Fruit fly (Drosophila melanogaster): ENCODE measurements around the gene shi.

The shi gene

dm6 chrX:15891606-15892345 is at the start of gene shi:
TSS of gene shi (plus strand) at chrX:15892116.
- TF ChIP-seq foxo (GFP tag; optimal IDR thresholded peaks at IDR 0.05) (no peak), CG9705 (GFP tag; optimal IDR thresholded peaks at IDR 0.05) (no peak), Hnf4 (GFP tag; optimal IDR thresholded peaks at IDR 0.05) (peak; percentile 4), Jra (GFP tag; optimal IDR thresholded peaks at IDR 0.05) (peak; percentile 68), h (GFP tag; optimal IDR thresholded peaks at IDR 0.05) (no peak), woc (GFP tag; optimal IDR thresholded peaks at IDR 0.05) (peak; percentile 23), Rel (GFP tag; optimal IDR thresholded peaks at IDR 0.05) (no peak), Rel (tag; optimal IDR thresholded peaks at IDR 0.05) (no peak), lola (GFP tag; optimal IDR thresholded peaks at IDR 0.05) (no peak), fru (GFP tag; optimal IDR thresholded peaks at IDR 0.05) (peak; percentile 48), Hr78 (GFP tag; optimal IDR thresholded peaks at IDR 0.05) (no peak), Hr83 (GFP tag; optimal IDR thresholded peaks at IDR 0.05; ENCODE audit: poor library complexity, severe bottlenecking) (no peak), brk (GFP tag; optimal IDR thresholded peaks at IDR 0.05) (peak; percentile 27), sv (GFP tag; optimal IDR thresholded peaks at IDR 0.05) (no peak)

DNA sequence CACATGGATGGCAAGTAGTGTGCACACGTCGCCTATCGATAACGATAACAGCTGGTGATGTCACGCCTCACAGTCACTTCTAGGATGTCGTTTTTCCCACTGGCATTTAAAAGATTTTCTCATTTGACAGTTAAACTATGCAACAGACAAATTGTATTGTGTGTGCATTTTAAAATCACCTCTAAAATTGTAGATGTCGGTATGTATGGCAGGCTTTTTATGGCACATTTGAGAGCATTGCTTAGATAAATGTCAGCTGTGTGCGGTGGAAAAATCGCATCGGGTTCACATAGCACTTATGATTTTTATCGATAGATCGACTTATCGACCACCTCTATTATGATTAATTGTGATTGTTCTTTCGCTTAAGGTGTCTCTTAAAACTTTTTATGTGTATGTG is 47.8 kb upstream of the shi start, which contains the start of the genes ArgRS and CG8578:
ArgRS (minus strand) TSS at position 7 of the 400 bp plus-strand sequence.
CG8578 (plus strand) TSS at position 338 of the 400 bp plus-strand sequence.
- TF ChIP-seq dmrt93B (GFP tag; optimal IDR thresholded peaks at IDR 0.05), result no peak
- no peak for TF ChIP-seq brk (GFP tag; optimal IDR thresholded peaks at IDR 0.05)
- TF ChIP-seq N (GFP tag; optimal IDR thresholded peaks at IDR 0.05), result peak; percentile 30
- TF ChIP-seq woc (GFP tag; optimal IDR thresholded peaks at IDR 0.05), result peak; percentile 81
- no peak for TF ChIP-seq br (GFP tag; optimal IDR thresholded peaks at IDR 0.05)
- no peak for TF ChIP-seq OdsH (GFP tag; optimal IDR thresholded peaks at IDR 0.05)
- TF ChIP-seq tai (GFP tag; optimal IDR thresholded peaks at IDR 0.05), result no peak
- no peak for TF ChIP-seq jim (GFP tag; optimal IDR thresholded peaks at IDR 0.05)
- peak; percentile 21 for TF ChIP-seq CG9705 (GFP tag; optimal IDR thresholded peaks at IDR 0.05)
- TF ChIP-seq GATAd (GFP tag; optimal IDR thresholded peaks at IDR 0.05), result no peak
- no peak for TF ChIP-seq CrebA (GFP tag; optimal IDR thresholded peaks at IDR 0.05; ENCODE audit: borderline replicate concordance)
- TF ChIP-seq Sp1 (GFP tag; optimal IDR thresholded peaks at IDR 0.05), result no peak
- TF ChIP-seq pan (optimal IDR thresholded peaks at IDR 0.05), result no peak
- TF ChIP-seq Hr83 (GFP tag; optimal IDR thresholded peaks at IDR 0.05; ENCODE audit: poor library complexity, severe bottlenecking), result no peak
- peak; percentile 69 for TF ChIP-seq ey (GFP tag; optimal IDR thresholded peaks at IDR 0.05)
- TF ChIP-seq HLH106 (tag; optimal IDR thresholded peaks at IDR 0.05), result peak; percentile 85
- TF ChIP-seq lola (GFP tag; optimal IDR thresholded peaks at IDR 0.05), result no peak
- no peak for TF ChIP-seq Rel (GFP tag; optimal IDR thresholded peaks at IDR 0.05)
- TF ChIP-seq Rel (tag; optimal IDR thresholded peaks at IDR 0.05), result peak; percentile 19
- TF ChIP-seq usp (GFP tag; optimal IDR thresholded peaks at IDR 0.05), result no peak
- TF ChIP-seq Mio (GFP tag; optimal IDR thresholded peaks at IDR 0.05), result no peak
- TF ChIP-seq Hnf4 (GFP tag; optimal IDR thresholded peaks at IDR 0.05), result peak; percentile 52
- TF ChIP-seq Dif (GFP tag; optimal IDR thresholded peaks at IDR 0.05; ENCODE audit: partially characterized antibody), result no peak
- peak; percentile 54 for TF ChIP-seq h (GFP tag; optimal IDR thresholded peaks at IDR 0.05)
- TF ChIP-seq Jra (GFP tag; optimal IDR thresholded peaks at IDR 0.05), result peak; percentile 64
- no peak for TF ChIP-seq dl (GFP tag; optimal IDR thresholded peaks at IDR 0.05; ENCODE audit: insufficient read depth in 1 of 2, partially characterized antibody in 2 of 2)
- no peak for TF ChIP-seq dsf (GFP tag; optimal IDR thresholded peaks at IDR 0.05; ENCODE audit: borderline replicate concordance)
- no peak for TF ChIP-seq Dfd (GFP tag; optimal IDR thresholded peaks at IDR 0.05)
- peak; percentile 17 for TF ChIP-seq rgr (GFP tag; optimal IDR thresholded peaks at IDR 0.05)
- peak; percentile 36 for TF ChIP-seq psq (GFP tag; optimal IDR thresholded peaks at IDR 0.05)
- no peak for TF ChIP-seq Abd-B (GFP tag; optimal IDR thresholded peaks at IDR 0.05)
- peak in 1 of 2 experiments; percentile 86 for TF ChIP-seq foxo (GFP tag; optimal IDR thresholded peaks at IDR 0.05)
- TF ChIP-seq Hr78 (GFP tag; optimal IDR thresholded peaks at IDR 0.05), result peak; percentile 51
- TF ChIP-seq Myc (optimal IDR thresholded peaks at IDR 0.05), result peak; percentile 31
- no peak for TF ChIP-seq sage (GFP tag; optimal IDR thresholded peaks at IDR 0.05)
- peak; percentile 83 for TF ChIP-seq fru (GFP tag; optimal IDR thresholded peaks at IDR 0.05)
- no peak for TF ChIP-seq Vsx2 (GFP tag; optimal IDR thresholded peaks at IDR 0.05; ENCODE audit: partially characterized antibody)
- no peak for TF ChIP-seq CG32264 (GFP tag; optimal IDR thresholded peaks at IDR 0.05)
- TF ChIP-seq sv (GFP tag; optimal IDR thresholded peaks at IDR 0.05), result peak; percentile 46
